Fruit fly (Drosophila melanogaster) whole organism, adult: ENCODE measurements around the gene Hipk.

Experiments used
- CG33017 ChIP-seq: fragments of 200-800 bp; sonication (Bioruptor generic); optimal IDR thresholded peaks from 2 replicates; lab custom pipeline; 2018; ENCODE audit warnings: missing biosample characterization, mild to moderate bottlenecking, missing genetic modification characterization, moderate library complexity
- CG7101 ChIP-seq: fragments of 200-800 bp; sonication (Bioruptor generic); optimal IDR thresholded peaks from 2 replicates; lab custom pipeline; 2018; ENCODE audit warnings: missing biosample characterization, mild to moderate bottlenecking, missing genetic modification characterization, moderate library complexity
- cnc ChIP-seq, 2 experiments: fragments of >200 bp; optimal IDR thresholded peaks; 2 replicates each; lab custom pipeline; 2017
- kay ChIP-seq: fragments of 200-800 bp; sonication (Bioruptor generic); peaks from one replicate; lab custom pipeline; 2016; ENCODE audit warnings: missing biosample characterization, missing genetic modification characterization, borderline replicate concordance
- pad ChIP-seq: fragments of 200-800 bp; sonication (Bioruptor generic); optimal IDR thresholded peaks from 3 replicates; lab custom pipeline; 2017; ENCODE audit warnings: missing biosample characterization, missing genetic modification characterization, mild to moderate bottlenecking, moderate library complexity, missing genetic modification reagents
- tj ChIP-seq: fragments of 200-800 bp; sonication (Bioruptor generic); optimal IDR thresholded peaks from 3 replicates; lab custom pipeline; 2017; ENCODE audit warnings: missing biosample characterization, mild to moderate bottlenecking, missing genetic modification characterization, moderate library complexity

dm6 chr3L:629916-630663, 87.2 kb downstream of the Hipk start:
- TF ChIP-seq cnc (optimal IDR thresholded peaks at IDR 0.05; lab: Kevin White, UChicago) (no peak), tj (no peak), pad (GFP tag; lab: Kevin White, UChicago) (no peak), CG7101 (peak; percentile 39), kay (GFP tag; lab: Kevin White, UChicago) (peak; percentile 76), CG33017 (tag; lab: Kevin White, UChicago) (peak; percentile 14)
